Fruit fly (Drosophila melanogaster) whole organism, embryonic: ENCODE data around the gene CG31100.

Source experiments
- Antp ChIP-seq: fragments of 200-800 bp; sonication (Bioruptor generic); optimal IDR thresholded peaks from 3 replicates; lab custom pipeline; 2016; ENCODE audit warnings: missing biosample characterization, missing genetic modification characterization
- CG10462 ChIP-seq: fragments of 200-800 bp; sonication (Bioruptor generic); optimal IDR thresholded peaks from 2 replicates; lab custom pipeline; 2016; ENCODE audit warnings: missing biosample characterization, missing genetic modification characterization
- CG11696 ChIP-seq: fragments of 200-800 bp; sonication (Bioruptor generic); IDR thresholded peaks from 2 replicates; pipeline ENCODE4 v1.3.6; 2022; ENCODE audit warnings: missing biosample characterization, missing genetic modification characterization
- CG12659 ChIP-seq: fragments of 200-800 bp; sonication (Bioruptor generic); optimal IDR thresholded peaks from 3 replicates; lab custom pipeline; 2017; ENCODE audit warnings: mild to moderate bottlenecking, missing biosample characterization, missing genetic modification reagents, missing genetic modification characterization
- CG12942 ChIP-seq: fragments of 200-800 bp; sonication (Bioruptor generic); optimal IDR thresholded peaks from 3 replicates; lab custom pipeline; 2016; ENCODE audit warnings: missing biosample characterization, missing genetic modification characterization
- CG13775 ChIP-seq: fragments of 200-800 bp; sonication (Bioruptor generic); optimal IDR thresholded peaks from 3 replicates; lab custom pipeline; 2017; ENCODE audit warnings: missing biosample characterization, mild to moderate bottlenecking, missing genetic modification characterization
- CG15011 ChIP-seq: fragments of 200-800 bp; sonication (Bioruptor generic); optimal IDR thresholded peaks from 3 replicates; lab custom pipeline; 2018; ENCODE audit warnings: missing biosample characterization, mild to moderate bottlenecking, missing genetic modification characterization
- CG1529 ChIP-seq: fragments of 200-800 bp; sonication (Bioruptor generic); optimal IDR thresholded peaks from 3 replicates; lab custom pipeline; 2018; ENCODE audit warnings: missing biosample characterization, missing genetic modification characterization
- CG15696 ChIP-seq: fragments of 200-800 bp; sonication (Bioruptor generic); optimal IDR thresholded peaks from 2 replicates; lab custom pipeline; 2019; ENCODE audit warnings: missing biosample characterization, mild to moderate bottlenecking, missing genetic modification characterization, moderate library complexity
- CG1647 ChIP-seq: fragments of 200-800 bp; sonication (Bioruptor generic); optimal IDR thresholded peaks from 3 replicates; lab custom pipeline; 2016; ENCODE audit warnings: missing biosample characterization, missing genetic modification characterization
- CG17568 ChIP-seq: fragments of 200-800 bp; sonication (Bioruptor generic); optimal IDR thresholded peaks from 2 replicates; lab custom pipeline; 2018; ENCODE audit warnings: missing biosample characterization, mild to moderate bottlenecking, missing genetic modification characterization, moderate library complexity
- CG17612 ChIP-seq: fragments of 200-800 bp; sonication (Bioruptor generic); IDR thresholded peaks from 2 replicates; pipeline ENCODE4 v1.3.6; 2022; ENCODE audit warnings: missing biosample characterization, missing genetic modification characterization
- CG2120 ChIP-seq: fragments of 200-800 bp; sonication (Bioruptor generic); optimal IDR thresholded peaks from 3 replicates; lab custom pipeline; 2016; ENCODE audit warnings: missing biosample characterization, missing genetic modification characterization
- CG2202 ChIP-seq: fragments of 200-800 bp; sonication (Bioruptor generic); optimal IDR thresholded peaks from 2 replicates; lab custom pipeline; 2018; ENCODE audit warnings: missing biosample characterization, mild to moderate bottlenecking, missing genetic modification characterization
- CG34422 ChIP-seq: fragments of 200-800 bp; sonication (Bioruptor generic); IDR thresholded peaks from 3 replicates; pipeline ENCODE4 v1.3.6; 2022; ENCODE audit warnings: missing biosample characterization, missing genetic modification characterization
- CG4707 ChIP-seq: fragments of 200-800 bp; sonication (Bioruptor generic); optimal IDR thresholded peaks from 2 replicates; lab custom pipeline; 2018; ENCODE audit warnings: missing biosample characterization, mild to moderate bottlenecking, missing genetic modification characterization, moderate library complexity
- CG4730 ChIP-seq: fragments of 200-800 bp; sonication (Bioruptor generic); IDR thresholded peaks from 2 replicates; pipeline ENCODE4 v1.3.6; 2022; ENCODE audit warnings: missing biosample characterization, missing genetic modification characterization
- CG6683 ChIP-seq: fragments of 200-800 bp; sonication (Bioruptor generic); optimal IDR thresholded peaks from 2 replicates; lab custom pipeline; 2017; ENCODE audit warnings: missing biosample characterization, mild to moderate bottlenecking, missing genetic modification characterization, missing genetic modification reagents
- CG7556 ChIP-seq: fragments of 200-800 bp; sonication (Bioruptor generic); optimal IDR thresholded peaks from 2 replicates; lab custom pipeline; 2017; ENCODE audit warnings: missing biosample characterization, mild to moderate bottlenecking, missing genetic modification characterization
- CG9932 ChIP-seq: fragments of 200-800 bp; sonication (Bioruptor generic); IDR thresholded peaks from 2 replicates; pipeline ENCODE4 v1.3.6; 2022; ENCODE audit warnings: missing biosample characterization, missing genetic modification characterization
- Camta ChIP-seq: fragments of 200-800 bp; sonication (Bioruptor generic); optimal IDR thresholded peaks from 2 replicates; lab custom pipeline; 2016; ENCODE audit warnings: missing biosample characterization, missing genetic modification characterization
- CkIIα-i1 ChIP-seq: fragments of 200-800 bp; sonication (Bioruptor generic); IDR thresholded peaks from 2 replicates; pipeline ENCODE4 v1.3.6; 2022; ENCODE audit warnings: missing biosample characterization, missing genetic modification characterization
- D19B ChIP-seq: fragments of 200-800 bp; sonication (Bioruptor generic); optimal IDR thresholded peaks from 2 replicates; lab custom pipeline; 2017; ENCODE audit warnings: missing biosample characterization, mild to moderate bottlenecking, missing genetic modification characterization
- Eip74EF ChIP-seq, 2 experiments: fragments of 200-800 bp in 1 of 2; fragments of >200 bp in 1 of 2; sonication (Bioruptor generic) in 1 of 2; optimal IDR thresholded peaks; 2 replicates each; lab custom pipeline; 2017 to 2019; ENCODE audit warnings: missing biosample characterization in 2 of 2, missing genetic modification characterization in 2 of 2, mild to moderate bottlenecking in 1 of 2, moderate library complexity in 1 of 2
- Elba2 ChIP-seq: fragments of 200-800 bp; sonication (Bioruptor generic); optimal IDR thresholded peaks from 3 replicates; lab custom pipeline; 2016; ENCODE audit warnings: missing biosample characterization, missing genetic modification characterization
- Ets97D ChIP-seq: fragments of 200-800 bp; sonication (Bioruptor generic); optimal IDR thresholded peaks from 3 replicates; lab custom pipeline; 2016; ENCODE audit warnings: missing biosample characterization, missing genetic modification characterization
- Fer2 ChIP-seq: fragments of 200-800 bp; sonication (Bioruptor generic); optimal IDR thresholded peaks from 2 replicates; lab custom pipeline; 2018; ENCODE audit warnings: missing biosample characterization, mild to moderate bottlenecking, missing genetic modification characterization, moderate library complexity
- Lim3 ChIP-seq: fragments of 200-800 bp; sonication (Bioruptor generic); IDR thresholded peaks from 2 replicates; pipeline ENCODE4 v1.3.6; 2022; ENCODE audit warnings: missing biosample characterization, missing genetic modification characterization
- MBD-R2 ChIP-seq: fragments of 200-800 bp; sonication (Bioruptor generic); IDR thresholded peaks from 2 replicates; pipeline ENCODE4 v1.3.6; 2022; ENCODE audit warnings: missing biosample characterization, missing genetic modification characterization
- Mes4 ChIP-seq: fragments of 200-800 bp; sonication (Bioruptor generic); optimal IDR thresholded peaks from 2 replicates; lab custom pipeline; 2016; ENCODE audit warnings: missing biosample characterization, missing genetic modification characterization
- Rfx ChIP-seq: fragments of 200-800 bp; sonication (Bioruptor generic); IDR thresholded peaks from 2 replicates; pipeline ENCODE4 v1.3.6; 2022; ENCODE audit warnings: missing biosample characterization, missing genetic modification characterization
- Rx ChIP-seq: fragments of 200-800 bp; sonication (Bioruptor generic); IDR thresholded peaks from 2 replicates; pipeline ENCODE4 v1.3.6; 2022; ENCODE audit warnings: missing biosample characterization, missing genetic modification characterization
- Sry-β ChIP-seq: fragments of 200-800 bp; sonication (Bioruptor generic); optimal IDR thresholded peaks from 2 replicates; lab custom pipeline; 2018; ENCODE audit warnings: missing biosample characterization, mild to moderate bottlenecking, missing genetic modification characterization, moderate library complexity
- ap ChIP-seq: fragments of 200-800 bp; sonication (Bioruptor generic); IDR thresholded peaks from 2 replicates; pipeline ENCODE4 v1.3.6; 2022; ENCODE audit warnings: missing biosample characterization, missing genetic modification characterization
- ase ChIP-seq: fragments of 200-800 bp; sonication (Bioruptor generic); IDR thresholded peaks from 3 replicates; pipeline ENCODE4 v1.3.6; 2022; ENCODE audit warnings: missing biosample characterization, missing genetic modification characterization
- bbx ChIP-seq: fragments of 200-800 bp; sonication (Bioruptor generic); IDR thresholded peaks from 2 replicates; pipeline ENCODE4 v1.3.6; 2022; ENCODE audit warnings: missing biosample characterization, missing genetic modification characterization; ENCODE audit not compliant: partially characterized antibody
- br ChIP-seq: fragments of >200 bp; optimal IDR thresholded peaks from 2 replicates; lab custom pipeline; 2017
- crp ChIP-seq, 2 experiments: fragments of 200-800 bp; sonication (Bioruptor generic); optimal IDR thresholded peaks; 2 replicates in 1 of 2; 3 replicates in 1 of 2; lab custom pipeline; 2017; ENCODE audit warnings: missing biosample characterization in 2 of 2, missing genetic modification characterization in 2 of 2, mild to moderate bottlenecking in 1 of 2, moderate library complexity in 1 of 2
- dmrt11E ChIP-seq: fragments of 200-800 bp; sonication (Bioruptor generic); optimal IDR thresholded peaks from 3 replicates; lab custom pipeline; 2018; ENCODE audit warnings: missing biosample characterization, mild to moderate bottlenecking, missing genetic modification characterization, moderate library complexity
- ewg ChIP-seq: fragments of 200-800 bp; sonication (Bioruptor generic); optimal IDR thresholded peaks from 3 replicates; lab custom pipeline; 2017; ENCODE audit warnings: mild to moderate bottlenecking, missing biosample characterization, missing genetic modification reagents, missing genetic modification characterization
- grau ChIP-seq: fragments of 200-800 bp; optimal IDR thresholded peaks from 3 replicates; lab custom pipeline; 2019; ENCODE audit warnings: missing biosample characterization, mild to moderate bottlenecking, missing genetic modification characterization, moderate library complexity
- hbn ChIP-seq: fragments of 200-800 bp; sonication (Bioruptor generic); IDR thresholded peaks from 2 replicates; pipeline ENCODE4 v1.3.6; 2022; ENCODE audit warnings: missing biosample characterization, missing genetic modification characterization; ENCODE audit not compliant: partially characterized antibody
- hkb ChIP-seq, 2 experiments: fragments of 200-800 bp in 1 of 2; fragments of >200 bp in 1 of 2; sonication (Bioruptor generic) in 1 of 2; IDR thresholded peaks in 1 of 2; optimal IDR thresholded peaks in 1 of 2; 2 replicates each; pipeline versions ENCODE4 v1.3.6 to Lab custom; 2017 to 2022; ENCODE audit warnings: missing biosample characterization in 1 of 2, missing genetic modification characterization in 1 of 2
- jing ChIP-seq: fragments of 200-800 bp; sonication (Bioruptor generic); optimal IDR thresholded peaks from 2 replicates; lab custom pipeline; 2018; ENCODE audit warnings: missing biosample characterization, mild to moderate bottlenecking, missing genetic modification characterization
- luna ChIP-seq: fragments of 200-800 bp; sonication (Bioruptor generic); optimal IDR thresholded peaks from 2 replicates; lab custom pipeline; 2016; ENCODE audit warnings: missing biosample characterization, missing genetic modification characterization
- nau ChIP-seq: fragments of 200-800 bp; sonication (Bioruptor generic); optimal IDR thresholded peaks from 3 replicates; lab custom pipeline; 2017; ENCODE audit warnings: missing biosample characterization, mild to moderate bottlenecking, missing genetic modification characterization, missing genetic modification reagents
- pzg ChIP-seq: fragments of 200-800 bp; sonication (Bioruptor generic); optimal IDR thresholded peaks from 3 replicates; lab custom pipeline; 2018; ENCODE audit warnings: missing biosample characterization, mild to moderate bottlenecking, missing genetic modification characterization, moderate library complexity
- sc ChIP-seq, 3 experiments: fragments of >200 bp in 2 of 3; fragments of 200-800 bp in 1 of 3; sonication (Bioruptor generic) in 1 of 3; optimal IDR thresholded peaks; 2 replicates in 2 of 3; 3 replicates in 1 of 3; lab custom pipeline; 2017; ENCODE audit warnings: mild to moderate bottlenecking in 1 of 3, missing biosample characterization in 1 of 3, missing genetic modification characterization in 1 of 3, missing genetic modification reagents in 1 of 3
- slou ChIP-seq: fragments of 200-800 bp; sonication (Bioruptor generic); optimal IDR thresholded peaks from 3 replicates; lab custom pipeline; 2016; ENCODE audit warnings: missing biosample characterization, missing genetic modification characterization
- sr ChIP-seq: fragments of 200-800 bp; sonication (Bioruptor generic); IDR thresholded peaks from 3 replicates; pipeline ENCODE4 v1.3.6; 2022; ENCODE audit warnings: missing biosample characterization, missing genetic modification characterization

CG31100 gene

dm6 chr3R:9039448-9039847 is 36.0 kb upstream of the CG31100 start, which contains the start of gene neur (continued):
- TF ChIP-seq Fer2 (tag; lab: Kevin White, UChicago) (no peak), sr (GFP tag; lab: Robert Waterston, UW) (no peak), jing (no peak), CG4707 (GFP tag; lab: Kevin White, UChicago) (no peak), CG7556 (no peak), CkIIα-i1 (GFP tag; lab: Robert Waterston, UW) (no peak), hbn (GFP tag; lab: Robert Waterston, UW) (0 out of 2 replicates have a peak, but pooled peaks have one; percentile 18), CG2202 (no peak), nau (GFP tag; lab: Kevin White, UChicago) (no peak), MBD-R2 (peak; percentile 57), pzg (peak; percentile 77), bbx (GFP tag; lab: Robert Waterston, UW) (peak; percentile 60; the same call in 1 of the 2 replicates), CG15011 (no peak), Ets97D (GFP tag; lab: Kevin White, UChicago) (peak; percentile 97), CG1529 (GFP tag; lab: Kevin White, UChicago) (no peak), CG34422 (GFP tag; lab: Robert Waterston, UW) (peak; percentile 54; the same call in 1 of the 3 replicates), dmrt11E (tag; lab: Kevin White, UChicago) (peak; percentile 22), ewg (GFP tag; lab: Kevin White, UChicago) (no peak), CG11696 (GFP tag; lab: Robert Waterston, UW) (no peak), D19B (GFP tag; lab: Kevin White, UChicago) (no peak), CG2120 (GFP tag; lab: Kevin White, UChicago) (peak; percentile 19), CG17568 (GFP tag; lab: Kevin White, UChicago) (no peak), CG13775 (peak; percentile 28), Eip74EF (GFP tag; optimal IDR thresholded peaks at IDR 0.05; lab: Kevin White, UChicago) (no peak), ap (GFP tag; lab: Robert Waterston, UW) (no peak), grau (tag; lab: Kevin White, UChicago) (peak; percentile 34), br (lab: Kevin White, UChicago) (no peak), Camta (GFP tag; lab: Kevin White, UChicago) (no peak), CG1647 (no peak), crp (GFP tag; optimal IDR thresholded peaks at IDR 0.05; lab: Kevin White, UChicago) (peak in 1 of 2 experiments; percentile 61), CG9932 (peak; percentile 45; the same call in 1 of the 2 replicates), CG12942 (GFP tag; lab: Kevin White, UChicago) (no peak), Sry-β (GFP tag; lab: Kevin White, UChicago) (no peak), CG6683 (GFP tag; lab: Kevin White, UChicago) (no peak), Mes4 (GFP tag; lab: Kevin White, UChicago) (peak; percentile 26), Rfx (GFP tag; lab: Robert Waterston, UW) (peak; percentile 35), slou (GFP tag; lab: Kevin White, UChicago) (no peak), Rx (GFP tag; lab: Robert Waterston, UW) (no peak), Elba2 (GFP tag; lab: Kevin White, UChicago) (no peak), Lim3 (no peak), hkb (optimal IDR thresholded peaks at IDR 0.05; lab: Kevin White, UChicago) (no peak), hkb (GFP tag; IDR thresholded peaks at IDR 0.05; lab: Robert Waterston, UW) (no peak), sc (optimal IDR thresholded peaks at IDR 0.05; lab: Kevin White, UChicago) (no peak), sc (GFP tag; optimal IDR thresholded peaks at IDR 0.05; lab: Kevin White, UChicago) (no peak), CG17612 (GFP tag; lab: Robert Waterston, UW) (no peak), CG4730 (GFP tag; lab: Robert Waterston, UW) (no peak), CG10462 (GFP tag; lab: Kevin White, UChicago) (no peak), ase (GFP tag; lab: Robert Waterston, UW) (no peak), CG15696 (no peak), CG12659 (GFP tag; lab: Kevin White, UChicago) (peak; percentile 78), Antp (no peak), luna (GFP tag; lab: Kevin White, UChicago) (no peak)
